Fruit fly (Drosophila melanogaster): Measurements from ENCODE around the gene CG13919.

- peak; percentile 45 for TF ChIP-seq CG5204 (GFP tag; optimal IDR thresholded peaks at IDR 0.05)
- TF ChIP-seq cic (GFP tag; optimal IDR thresholded peaks at IDR 0.05) = no peak
- no peak for TF ChIP-seq kay (GFP tag; ENCODE audit: borderline replicate concordance)
These were observed 27.0 kb upstream of the CG13919 start, which contains the start of the genes CG13926, ABCB7 and CG33230 for dm6 chr3L:1618116-1618727.
